Worm (Caenorhabditis elegans): ENCODE measurements around the gene elc-1.

The elc-1 gene

DNA sequence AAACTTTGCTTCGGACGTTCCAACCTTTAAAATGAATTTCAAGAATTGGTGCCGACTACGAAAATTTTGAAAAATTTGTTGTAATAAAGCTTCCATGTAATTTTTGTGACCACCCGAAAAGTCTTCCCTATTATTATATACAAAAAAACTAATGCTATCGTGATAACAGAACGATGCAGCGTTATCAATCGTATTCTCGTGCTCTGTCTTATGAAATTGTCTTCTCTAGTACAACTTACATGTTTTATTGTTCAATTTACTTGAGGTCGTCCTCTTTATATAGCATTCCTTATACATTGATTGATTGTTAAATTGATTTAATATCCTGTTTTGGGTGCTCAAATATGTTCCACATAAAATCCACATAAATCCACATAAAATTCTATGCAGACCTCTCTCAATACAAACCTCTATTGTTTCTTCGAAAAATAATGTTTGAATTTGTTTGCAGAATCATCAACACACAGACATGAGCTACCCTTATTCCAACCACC, 15.4 kb downstream of the elc-1 start, which contains the start of gene pals-19:
TSS of gene pals-19 (plus strand) at position 444 of the 494 bp plus-strand sequence.
- no peak for TF ChIP-seq mep-1 (tag; optimal IDR thresholded peaks at IDR 0.05)
- TF ChIP-seq nhr-28 (tag; optimal IDR thresholded peaks at IDR 0.05): no peak
- TF ChIP-seq lin-13 (tag; optimal IDR thresholded peaks at IDR 0.05): no peak
- no peak for TF ChIP-seq nhr-76 (tag; optimal IDR thresholded peaks at IDR 0.05)

DNA sequence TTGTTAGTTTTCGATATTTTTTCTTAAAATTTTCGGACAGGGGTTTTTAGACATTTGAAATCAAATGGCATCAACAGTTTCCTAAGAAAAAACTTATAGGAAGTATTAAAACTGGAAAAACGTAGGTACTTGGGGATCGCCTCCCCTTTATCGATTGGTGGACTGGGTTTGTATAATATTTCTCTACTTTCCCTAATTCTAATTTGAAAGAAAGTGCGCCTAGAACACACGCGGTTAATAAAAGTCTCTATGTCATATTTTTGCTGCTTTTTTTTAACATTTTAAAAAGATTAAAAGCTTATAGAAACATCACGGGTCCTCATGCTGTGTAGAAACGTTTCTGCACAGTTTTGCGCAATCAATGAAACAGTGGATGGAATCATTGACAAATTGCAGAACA, 17.3 kb downstream of the elc-1 start, which contains the start of gene pals-16:
TSS of gene pals-16 (plus strand) at position 301 of the 400 bp plus-strand sequence.
- TF ChIP-seq pha-4 (tag; optimal IDR thresholded peaks at IDR 0.05) (no peak), ham-2 (GFP tag; optimal IDR thresholded peaks at IDR 0.05) (no peak), mls-2 (tag; optimal IDR thresholded peaks at IDR 0.05) (no peak), flh-1 (GFP tag; optimal IDR thresholded peaks at IDR 0.05) (no peak), ztf-11 (tag; optimal IDR thresholded peaks at IDR 0.05) (no peak), tbx-8 (GFP tag; optimal IDR thresholded peaks at IDR 0.05) (no peak), blmp-1 (tag; optimal IDR thresholded peaks at IDR 0.05) (no peak), nhr-28 (tag; optimal IDR thresholded peaks at IDR 0.05) (no peak), lin-32 (GFP tag; optimal IDR thresholded peaks at IDR 0.05) (no peak), nhr-76 (tag; optimal IDR thresholded peaks at IDR 0.05) (no peak), M03D4.4 (tag; optimal IDR thresholded peaks at IDR 0.05) (no peak), sem-2 (GFP tag; optimal IDR thresholded peaks at IDR 0.05) (no peak), cnd-1 (tag; optimal IDR thresholded peaks at IDR 0.05) (no peak), mab-5 (tag; optimal IDR thresholded peaks at IDR 0.05) (no peak), ceh-83 (GFP tag; optimal IDR thresholded peaks at IDR 0.05) (no peak), ces-1 (GFP tag; optimal IDR thresholded peaks at IDR 0.05) (no peak), nhr-12 (tag; optimal IDR thresholded peaks at IDR 0.05) (no peak)

DNA sequence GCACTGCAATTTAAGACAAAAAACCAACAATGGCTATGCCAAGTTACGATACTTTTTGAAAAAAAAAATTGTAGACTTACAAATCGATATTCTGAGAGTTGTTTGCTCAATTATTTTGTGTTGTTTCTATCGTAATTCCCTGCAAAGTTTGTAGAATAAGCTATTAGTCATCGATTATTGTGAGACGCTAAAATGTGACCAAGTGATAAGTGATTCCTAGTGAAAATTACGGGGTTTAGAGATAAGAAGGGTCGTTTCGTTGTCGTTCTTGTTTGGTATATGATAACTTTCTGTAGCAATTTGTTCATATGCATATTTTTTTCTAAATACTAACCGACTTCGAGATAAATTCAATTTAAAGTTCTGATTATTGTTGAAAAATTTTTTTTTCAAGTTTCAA, 18.8 kb downstream of the elc-1 start:
- TF ChIP-seq nhr-2 (tag; optimal IDR thresholded peaks at IDR 0.05): no peak
- no peak for TF ChIP-seq lsy-2 (tag; optimal IDR thresholded peaks at IDR 0.05)
- no peak for TF ChIP-seq sem-2 (GFP tag; optimal IDR thresholded peaks at IDR 0.05)
- TF ChIP-seq mls-2 (tag; optimal IDR thresholded peaks at IDR 0.05): no peak
- TF ChIP-seq cnd-1 (tag; optimal IDR thresholded peaks at IDR 0.05): no peak
- TF ChIP-seq ceh-83 (GFP tag; optimal IDR thresholded peaks at IDR 0.05): no peak
- TF ChIP-seq unc-120 (tag; optimal IDR thresholded peaks at IDR 0.05; ENCODE audit: poor library complexity, severe bottlenecking): no peak
- no peak for TF ChIP-seq ceh-39 (tag; optimal IDR thresholded peaks at IDR 0.05)
- no peak for TF ChIP-seq bed-3 (GFP tag; optimal IDR thresholded peaks at IDR 0.05)
- no peak for TF ChIP-seq mab-5 (tag; optimal IDR thresholded peaks at IDR 0.05)
- TF ChIP-seq sptf-1 (tag; optimal IDR thresholded peaks at IDR 0.05): no peak
- no peak for TF ChIP-seq nhr-28 (tag; optimal IDR thresholded peaks at IDR 0.05)
- no peak for TF ChIP-seq mep-1 (tag; optimal IDR thresholded peaks at IDR 0.05)
- no peak for TF ChIP-seq nhr-12 (tag; optimal IDR thresholded peaks at IDR 0.05)
- no peak for TF ChIP-seq elt-1 (tag; optimal IDR thresholded peaks at IDR 0.05; ENCODE audit: borderline replicate concordance, insufficient read depth)
- no peak for TF ChIP-seq ceh-43 (GFP tag; optimal IDR thresholded peaks at IDR 0.05)
- no peak for TF ChIP-seq nhr-237 (tag; optimal IDR thresholded peaks at IDR 0.05)
- TF ChIP-seq zip-8 (tag; optimal IDR thresholded peaks at IDR 0.05): no peak
- no peak for TF ChIP-seq unc-39 (tag; optimal IDR thresholded peaks at IDR 0.05)

DNA sequence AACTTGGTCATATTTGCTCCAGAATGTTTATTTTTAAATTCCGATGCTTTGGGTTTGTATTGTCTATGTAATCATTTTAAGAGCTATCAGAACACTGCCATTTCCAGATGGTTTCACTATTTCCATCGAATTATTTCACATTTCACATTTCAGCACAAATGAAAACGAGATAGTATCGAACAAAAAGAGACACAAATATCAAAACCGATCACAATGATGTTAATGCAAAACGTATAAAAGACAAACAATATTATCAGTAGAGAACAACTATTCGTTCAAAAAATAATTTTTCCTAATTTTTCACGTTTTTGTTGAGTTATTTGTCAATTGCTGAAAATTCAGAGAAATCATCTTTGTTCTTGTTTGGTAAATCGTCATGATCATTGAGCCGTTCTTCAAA, 21.6 kb downstream of the elc-1 start:
- no peak for TF ChIP-seq bed-3 (GFP tag; optimal IDR thresholded peaks at IDR 0.05)
- TF ChIP-seq sptf-1 (tag; optimal IDR thresholded peaks at IDR 0.05): no peak
- TF ChIP-seq drap-1 (GFP tag; optimal IDR thresholded peaks at IDR 0.05): no peak
- TF ChIP-seq snpc-4 (tag; optimal IDR thresholded peaks at IDR 0.05): no peak
- no peak for TF ChIP-seq pha-4 (tag; optimal IDR thresholded peaks at IDR 0.05)
- TF ChIP-seq unc-120 (tag; optimal IDR thresholded peaks at IDR 0.05; ENCODE audit: poor library complexity, severe bottlenecking): no peak
- TF ChIP-seq nhr-2 (tag; optimal IDR thresholded peaks at IDR 0.05): no peak
- TF ChIP-seq elt-1 (tag; optimal IDR thresholded peaks at IDR 0.05; ENCODE audit: borderline replicate concordance, insufficient read depth): no peak
- no peak for TF ChIP-seq unc-62 (GFP tag; optimal IDR thresholded peaks at IDR 0.05)
- no peak for TF ChIP-seq lsy-2 (tag; optimal IDR thresholded peaks at IDR 0.05)
- TF ChIP-seq flh-1 (GFP tag; optimal IDR thresholded peaks at IDR 0.05): no peak
- TF ChIP-seq mab-5 (tag; optimal IDR thresholded peaks at IDR 0.05): no peak
- TF ChIP-seq tbx-8 (GFP tag; optimal IDR thresholded peaks at IDR 0.05): no peak
- no peak for TF ChIP-seq nhr-12 (tag; optimal IDR thresholded peaks at IDR 0.05)
- no peak for TF ChIP-seq unc-39 (tag; optimal IDR thresholded peaks at IDR 0.05)
- no peak for TF ChIP-seq nhr-237 (tag; optimal IDR thresholded peaks at IDR 0.05)
- TF ChIP-seq ceh-43 (GFP tag; optimal IDR thresholded peaks at IDR 0.05): no peak
- no peak for TF ChIP-seq ztf-11 (tag; optimal IDR thresholded peaks at IDR 0.05)
